4 fruit fly cellular contexts compared by ENCODE assay signal in genomic region chr2L:8685668-8686306, dm6.
TF ChIP-seq lines count a peak whose summit lies in the region.

Gene PrBP (minus strand): TSS chr2L:8685955.
Gene Trs23 (plus strand): TSS chr2L:8686231.

- TF ChIP-seq CTCF in whole organism, embryonic (GFP tag; optimal IDR thresholded peaks at IDR 0.05; lab: Kevin White, UChicago), result no peak

TF ChIP-seq in whole organism, adult, 20 proteins besides CTCF, POLR2A, EP300 and RAD21:
- TF ChIP-seq toe (GFP tag; optimal IDR thresholded peaks at IDR 0.05; lab: Kevin White, UChicago) (no peak), kay (GFP tag; lab: Kevin White, UChicago; ENCODE audit: borderline replicate concordance) (peak; percentile 68)

TF ChIP-seq in whole organism, embryonic, 481 proteins besides CTCF, POLR2A, EP300 and RAD21 (continues in another document):
- TF ChIP-seq CG15514 (GFP tag; optimal IDR thresholded peaks at IDR 0.05; lab: Kevin White, UChicago) (peak; percentile 100), CG31388 (GFP tag; optimal IDR thresholded peaks at IDR 0.05; lab: Kevin White, UChicago) (no peak), sens (GFP tag; lab: Kevin White, UChicago) (peak; percentile 23), Bgb (GFP tag; IDR thresholded peaks at IDR 0.05; lab: Robert Waterston, UW; ENCODE audit: partially characterized antibody) (peak; percentile 36; the same call in 1 of the 2 replicates), CG13287 (GFP tag; IDR thresholded peaks at IDR 0.05; lab: Robert Waterston, UW; ENCODE audit: partially characterized antibody) (peak; percentile 43), MBD-R2 (GFP tag; IDR thresholded peaks at IDR 0.05; lab: Robert Waterston, UW) (peak; percentile 38; the same call in 1 of the 2 replicates), CG18262 (tag; optimal IDR thresholded peaks at IDR 0.05; lab: Kevin White, UChicago) (peak; percentile 11), Scr (GFP tag; IDR thresholded peaks at IDR 0.05; lab: Robert Waterston, UW; ENCODE audit: partially characterized antibody) (peak; percentile 67), CG3407 (GFP tag; optimal IDR thresholded peaks at IDR 0.05; lab: Kevin White, UChicago) (no peak), Xbp1 (GFP tag; optimal IDR thresholded peaks at IDR 0.05; lab: Kevin White, UChicago) (no peak), mam (GFP tag; optimal IDR thresholded peaks at IDR 0.05; lab: Kevin White, UChicago) (no peak), Lpt (GFP tag; optimal IDR thresholded peaks at IDR 0.05; lab: Kevin White, UChicago) (no peak), knrl (GFP tag; IDR thresholded peaks at IDR 0.05; lab: Robert Waterston, UW; ENCODE audit: partially characterized antibody) (peak; percentile 78), gsb-n (tag; optimal IDR thresholded peaks at IDR 0.05; lab: Kevin White, UChicago) (peak; percentile 60), CG34224 (GFP tag; IDR thresholded peaks at IDR 0.05; lab: Robert Waterston, UW; ENCODE audit: partially characterized antibody) (peak; percentile 33; the same call in 1 of the 3 replicates), Bdp1 (GFP tag; optimal IDR thresholded peaks at IDR 0.05; lab: Kevin White, UChicago) (no peak), onecut (GFP tag; IDR thresholded peaks at IDR 0.05; lab: Robert Waterston, UW) (peak; percentile 54), chinmo (GFP tag; IDR thresholded peaks at IDR 0.05; lab: Robert Waterston, UW; ENCODE audit: partially characterized antibody) (peak; percentile 42; the same call in 1 of the 4 replicates), Dll (GFP tag; IDR thresholded peaks at IDR 0.05; lab: Robert Waterston, UW; ENCODE audit: partially characterized antibody) (peak; percentile 71; the same call in 3 of the 4 replicates), unc-4 (GFP tag; IDR thresholded peaks at IDR 0.05; lab: Robert Waterston, UW; ENCODE audit: partially characterized antibody) (peak; percentile 59), YL-1 (GFP tag; optimal IDR thresholded peaks at IDR 0.05; lab: Kevin White, UChicago) (peak; percentile 54), sr (GFP tag; IDR thresholded peaks at IDR 0.05; lab: Robert Waterston, UW) (peak; percentile 59; the same call in 1 of the 3 replicates), inv (GFP tag; IDR thresholded peaks at IDR 0.05; lab: Robert Waterston, UW; ENCODE audit: partially characterized antibody) (peak; percentile 61; the same call in 1 of the 2 replicates), CG7357 (GFP tag; IDR thresholded peaks at IDR 0.05; lab: Robert Waterston, UW) (no peak), trem (tag; optimal IDR thresholded peaks at IDR 0.05; lab: Kevin White, UChicago) (peak; percentile 44), dpn (GFP tag; optimal IDR thresholded peaks at IDR 0.05; lab: Kevin White, UChicago) (no peak)

TF ChIP-seq in whole organism, prepupa, 60 proteins besides CTCF, POLR2A, EP300 and RAD21:
- TF ChIP-seq CG6808 (GFP tag; optimal IDR thresholded peaks at IDR 0.05; lab: Kevin White, UChicago), result no peak
- no peak for TF ChIP-seq dac (GFP tag; optimal IDR thresholded peaks at IDR 0.05; lab: Kevin White, UChicago)
- TF ChIP-seq CG7368 (GFP tag; optimal IDR thresholded peaks at IDR 0.05; lab: Kevin White, UChicago), result no peak
- TF ChIP-seq salr (GFP tag; optimal IDR thresholded peaks at IDR 0.05; lab: Kevin White, UChicago), result no peak
- peak; percentile 19 for TF ChIP-seq svp (GFP tag; lab: Kevin White, UChicago)
- no peak for TF ChIP-seq CG15336 (GFP tag; IDR thresholded peaks at IDR 0.05; lab: Robert Waterston, UW)
- no peak for TF ChIP-seq CG9139 (GFP tag; optimal IDR thresholded peaks at IDR 0.05; lab: Kevin White, UChicago)
- no peak for TF ChIP-seq CG6276 (GFP tag; optimal IDR thresholded peaks at IDR 0.05; lab: Kevin White, UChicago)
- TF ChIP-seq Eip75B (GFP tag; optimal IDR thresholded peaks at IDR 0.05; lab: Kevin White, UChicago), result no peak
- TF ChIP-seq acj6 (GFP tag; optimal IDR thresholded peaks at IDR 0.05; lab: Kevin White, UChicago), result no peak
- no peak for TF ChIP-seq CG8319 (GFP tag; optimal IDR thresholded peaks at IDR 0.05; lab: Kevin White, UChicago)
- no peak for TF ChIP-seq CG11762 (GFP tag; optimal IDR thresholded peaks at IDR 0.05; lab: Kevin White, UChicago; ENCODE audit: insufficient read depth)
- TF ChIP-seq fd85E (GFP tag; optimal IDR thresholded peaks at IDR 0.05; lab: Kevin White, UChicago), result no peak
- TF ChIP-seq Eip93F (GFP tag; optimal IDR thresholded peaks at IDR 0.05; lab: Kevin White, UChicago), result no peak
- TF ChIP-seq vri (GFP tag; optimal IDR thresholded peaks at IDR 0.05; lab: Kevin White, UChicago), result no peak
- peak; percentile 6 for TF ChIP-seq esn (GFP tag; optimal IDR thresholded peaks at IDR 0.05; lab: Kevin White, UChicago)
TF ChIP-seq in whole organism, prepupa: peak in this region for 2.

TF ChIP-seq in whole organism, wandering third instar larva, 38 proteins besides CTCF, POLR2A, EP300 and RAD21:
- TF ChIP-seq Hr78 (GFP tag; optimal IDR thresholded peaks at IDR 0.05; lab: Kevin White, UChicago), result no peak
- TF ChIP-seq Hnf4 (GFP tag; optimal IDR thresholded peaks at IDR 0.05; lab: Kevin White, UChicago), result peak; percentile 32
